Fruit fly (Drosophila melanogaster) whole organism: Measurements from ENCODE around the gene CG14537.

ENCODE experiments used
- CG8478 ChIP-seq: fragments of >200 bp; optimal IDR thresholded peaks from 2 replicates; lab custom pipeline; 2018; ENCODE audit warnings: inconsistent platforms
- Dll ChIP-seq: fragments of >200 bp; optimal IDR thresholded peaks from 2 replicates; lab custom pipeline; 2017
- EcR ChIP-seq, 2 experiments: fragments of >200 bp; optimal IDR thresholded peaks; 2 replicates each; lab custom pipeline; 2017; ENCODE audit warnings: missing biosample characterization in 2 of 2, missing genetic modification characterization in 2 of 2, missing genetic modification reagents in 2 of 2
- pan ChIP-seq: fragments of >200 bp; optimal IDR thresholded peaks from 2 replicates; lab custom pipeline; 2017
- psq ChIP-seq: fragments of >200 bp; optimal IDR thresholded peaks from 2 replicates; lab custom pipeline; 2017
- usp ChIP-seq: fragments of >200 bp; optimal IDR thresholded peaks from 2 replicates; lab custom pipeline; 2017; ENCODE audit warnings: missing biosample characterization, missing genetic modification characterization, mixed read lengths

Gene CG14537

dm6 chr2L:7813357-7813756 lies 26.9 kb upstream of the CG14537 start:
- TF ChIP-seq Dll (lab: Kevin White, UChicago) (no peak), EcR (GFP tag; optimal IDR thresholded peaks at IDR 0.05; lab: Kevin White, UChicago) (no peak), pan (lab: Kevin White, UChicago) (no peak), usp (no peak), psq (lab: Kevin White, UChicago) (no peak), CG8478 (no peak)

DNA sequence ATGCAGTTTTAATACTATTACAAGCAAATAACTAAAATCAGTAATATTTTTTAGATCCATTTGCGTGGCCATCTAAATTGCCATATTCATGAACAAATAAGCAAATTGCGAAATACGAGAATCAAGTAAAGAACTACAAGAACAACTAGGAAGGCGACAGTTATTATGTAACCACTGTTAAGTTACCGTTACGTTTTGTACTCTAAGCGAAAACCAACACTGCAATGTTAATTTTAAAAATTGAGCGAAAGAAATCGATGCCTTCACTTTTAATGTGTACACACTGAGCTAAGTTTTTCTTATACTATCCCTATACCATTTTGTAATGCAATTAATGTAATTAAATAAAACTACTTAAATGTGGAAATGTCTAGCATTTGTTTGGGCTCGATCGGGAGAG lies 19.8 kb upstream of the CG14537 start:
- TF ChIP-seq psq (lab: Kevin White, UChicago), result no peak
- no peak for TF ChIP-seq pan (lab: Kevin White, UChicago)
- no peak for TF ChIP-seq usp
- TF ChIP-seq Dll (lab: Kevin White, UChicago), result no peak
- TF ChIP-seq EcR (GFP tag; optimal IDR thresholded peaks at IDR 0.05; lab: Kevin White, UChicago), result no peak
- no peak for TF ChIP-seq CG8478

DNA sequence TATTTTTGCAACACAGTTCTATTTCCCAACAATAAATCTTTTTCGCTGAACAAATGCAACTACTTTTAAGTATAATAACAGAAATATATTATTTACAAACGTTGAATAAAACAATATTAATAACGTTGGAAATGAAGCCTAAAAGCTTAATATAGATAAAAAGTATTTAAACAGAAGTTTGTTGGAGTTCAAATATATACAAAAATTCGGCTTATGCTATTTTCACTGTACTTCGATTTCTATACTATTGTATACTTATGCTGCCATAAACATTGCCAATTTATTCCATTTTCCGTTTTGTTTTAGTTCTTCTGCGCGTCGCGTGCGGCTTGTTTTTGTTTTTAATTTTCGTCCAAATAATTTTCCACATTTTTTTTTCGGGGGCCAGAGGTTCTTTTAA lies 19.4 kb upstream of the CG14537 start, which contains the start of gene CG7115:
CG7115 (plus strand) TSS at position 301 of the 400 bp plus-strand sequence.
- TF ChIP-seq Dll (lab: Kevin White, UChicago) (no peak), CG8478 (no peak), pan (lab: Kevin White, UChicago) (no peak), EcR (GFP tag; optimal IDR thresholded peaks at IDR 0.05; lab: Kevin White, UChicago) (no peak), usp (no peak), psq (lab: Kevin White, UChicago) (no peak)

DNA sequence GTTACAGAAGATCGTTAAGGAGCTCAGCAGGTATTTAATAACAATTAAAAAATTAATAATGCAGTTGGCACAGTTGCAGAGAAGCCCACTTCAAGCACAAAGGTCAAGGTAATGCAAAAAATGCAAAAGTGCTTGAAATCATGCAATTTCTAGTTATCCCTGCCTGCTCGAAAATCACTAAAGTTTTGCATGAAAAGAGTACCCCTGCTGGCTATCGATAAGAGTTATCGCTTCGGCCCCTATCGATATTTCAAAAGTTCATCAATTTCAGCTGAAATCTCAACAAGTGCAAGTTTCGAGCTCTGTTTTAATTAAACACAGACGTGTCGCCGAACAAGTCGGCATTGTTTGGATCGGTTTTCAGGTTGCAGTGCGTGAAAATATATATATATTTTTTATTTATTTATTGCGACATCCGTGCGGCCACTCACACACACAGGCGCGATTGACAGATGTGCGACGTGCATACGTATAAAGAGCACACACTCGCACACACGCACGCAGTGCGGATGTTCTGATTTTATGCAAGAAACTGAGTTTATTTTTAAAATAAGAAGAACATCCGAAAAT lies 18.9 kb upstream of the CG14537 start:
- TF ChIP-seq Dll (lab: Kevin White, UChicago) (no peak), EcR (GFP tag; optimal IDR thresholded peaks at IDR 0.05; lab: Kevin White, UChicago) (no peak), usp (no peak), psq (lab: Kevin White, UChicago) (no peak), CG8478 (no peak), pan (lab: Kevin White, UChicago) (no peak)

DNA sequence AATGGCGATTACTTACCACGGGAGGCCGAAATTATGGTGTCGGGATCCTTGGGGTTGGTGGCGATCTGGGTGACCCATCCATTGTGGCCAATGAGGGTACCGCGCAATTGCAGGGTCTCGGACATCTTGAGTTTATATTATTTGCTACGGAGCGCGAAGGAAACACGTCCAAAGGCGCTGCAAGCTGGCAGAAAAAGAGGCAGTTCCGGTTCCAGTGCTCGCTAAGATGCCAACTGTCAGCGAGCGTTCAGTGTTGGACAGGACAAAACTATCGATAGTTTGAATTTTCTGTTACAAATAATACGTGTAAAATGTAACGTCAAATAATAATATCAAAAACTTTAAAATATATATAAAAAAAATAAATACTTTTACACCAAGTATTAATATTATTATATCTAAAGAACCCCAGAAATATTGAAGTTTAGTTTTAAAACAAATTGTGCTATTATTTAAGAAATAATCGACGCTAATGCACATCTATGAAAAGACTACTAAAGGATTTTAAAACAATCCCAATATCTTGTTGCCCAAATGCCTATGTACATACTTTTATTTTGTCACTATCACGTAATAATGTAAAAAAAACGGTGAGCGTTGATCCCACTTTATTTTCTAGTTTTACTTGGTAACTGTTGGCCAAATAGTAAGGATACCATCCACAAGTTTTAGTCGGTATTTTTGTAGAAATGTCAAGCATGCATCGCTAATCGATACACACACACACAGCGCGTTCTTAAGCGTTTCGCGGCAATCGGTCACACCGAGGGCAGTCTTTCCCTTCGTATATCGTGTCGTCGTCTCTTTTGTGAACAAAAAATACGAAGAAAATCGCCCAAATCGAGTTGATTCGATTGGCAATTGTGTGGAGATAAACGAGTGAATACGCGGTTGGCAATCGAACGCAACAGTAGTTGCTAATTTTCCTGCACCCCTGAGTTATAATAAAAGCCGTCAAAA lies 12.9 kb upstream of the CG14537 start, which contains the start of the genes Rack1 and mts:
Rack1 (minus strand) TSS at position 271 of the 960 bp plus-strand sequence.
mts (plus strand) TSS at position 606 of the 960 bp plus-strand sequence.
- TF ChIP-seq EcR (GFP tag; optimal IDR thresholded peaks at IDR 0.05; lab: Kevin White, UChicago), result no peak

DNA sequence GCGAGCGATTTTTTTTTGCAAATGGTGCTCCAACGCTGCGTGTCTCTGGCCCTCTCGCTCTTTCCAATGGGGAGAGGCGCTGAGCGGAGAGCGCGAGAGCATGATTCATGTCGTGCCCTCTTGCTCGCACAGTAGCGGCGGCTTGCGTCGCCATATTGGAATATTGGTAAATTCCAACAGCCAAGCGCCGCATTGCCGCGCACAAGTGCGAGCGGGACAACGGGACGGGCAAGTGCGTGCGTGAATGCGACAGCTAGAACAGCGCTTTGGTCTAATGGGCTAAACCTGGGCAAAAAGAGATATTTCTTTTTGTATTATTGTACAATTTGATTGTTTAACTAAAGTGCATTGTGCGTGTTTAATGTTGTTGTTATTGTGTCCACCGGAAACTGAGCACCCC lies 12.0 kb upstream of the CG14537 start:
- peak; percentile 95 for TF ChIP-seq CG8478
- TF ChIP-seq Dll (lab: Kevin White, UChicago), result no peak

- TF ChIP-seq CG8478, result no peak
- no peak for TF ChIP-seq EcR (GFP tag; optimal IDR thresholded peaks at IDR 0.05; lab: Kevin White, UChicago)
- no peak for TF ChIP-seq psq (lab: Kevin White, UChicago)
- TF ChIP-seq Dll (lab: Kevin White, UChicago), result no peak
These were observed 11.4 kb upstream of the CG14537 start for dm6 chr2L:7828901-7829300.

- TF ChIP-seq psq (lab: Kevin White, UChicago) (no peak), CG8478 (no peak), pan (lab: Kevin White, UChicago) (no peak), Dll (lab: Kevin White, UChicago) (no peak), EcR (GFP tag; optimal IDR thresholded peaks at IDR 0.05; lab: Kevin White, UChicago) (no peak), usp (no peak)
These were observed 7.0 kb upstream of the CG14537 start for dm6 chr2L:7833238-7833637.

dm6 chr2L:7833650-7834049 lies 6.6 kb upstream of the CG14537 start:
- TF ChIP-seq psq (lab: Kevin White, UChicago), result no peak
- no peak for TF ChIP-seq CG8478
- no peak for TF ChIP-seq usp
- TF ChIP-seq pan (lab: Kevin White, UChicago), result no peak
- TF ChIP-seq EcR (GFP tag; optimal IDR thresholded peaks at IDR 0.05; lab: Kevin White, UChicago), result no peak
- no peak for TF ChIP-seq Dll (lab: Kevin White, UChicago)

DNA sequence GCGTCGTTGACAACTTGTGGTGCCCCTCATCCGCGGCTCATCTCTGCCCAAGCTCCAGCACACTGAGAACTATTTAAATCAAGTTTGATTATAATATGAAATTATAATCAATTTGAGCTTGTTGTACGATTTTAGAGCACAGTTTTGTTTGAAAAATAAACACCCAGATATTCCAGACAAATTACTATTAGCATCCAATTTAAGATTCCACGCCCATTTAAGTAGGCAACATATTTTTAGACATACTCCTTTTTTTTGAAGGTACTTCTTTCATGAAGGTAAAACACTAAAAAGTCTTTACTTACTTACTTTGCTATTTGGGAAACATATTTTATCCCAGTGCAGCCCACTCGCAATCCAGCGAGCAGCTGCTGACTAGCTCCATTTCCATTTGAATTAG lies 2.2 kb upstream of the CG14537 start:
- TF ChIP-seq usp, result no peak
- TF ChIP-seq CG8478, result no peak
- TF ChIP-seq psq (lab: Kevin White, UChicago), result no peak
- no peak for TF ChIP-seq EcR (GFP tag; optimal IDR thresholded peaks at IDR 0.05; lab: Kevin White, UChicago)
- no peak for TF ChIP-seq Dll (lab: Kevin White, UChicago)
- TF ChIP-seq pan (lab: Kevin White, UChicago), result no peak

DNA sequence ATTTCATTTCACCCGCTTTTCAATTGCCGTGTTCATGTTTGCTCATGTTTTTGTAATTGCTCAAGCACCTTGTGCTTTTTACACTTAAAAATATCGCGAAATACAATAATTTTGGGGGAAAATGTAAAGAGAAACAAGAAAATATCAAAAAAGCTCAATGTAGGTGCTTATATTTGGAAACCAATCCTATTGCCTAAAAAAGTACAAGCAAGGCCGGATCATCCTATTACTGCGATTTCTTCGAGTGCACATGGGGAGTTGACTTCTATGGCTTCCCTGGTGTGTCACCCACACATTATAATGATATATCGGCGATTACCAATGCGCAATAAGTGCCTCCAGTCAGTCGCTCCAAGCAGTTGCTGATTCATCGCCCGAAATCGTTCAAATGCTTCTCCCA lies 992 bp downstream of the CG14537 start:
- TF ChIP-seq pan (lab: Kevin White, UChicago), result no peak
- TF ChIP-seq psq (lab: Kevin White, UChicago), result no peak

dm6 chr2L:7849472-7849871 lies 9.2 kb downstream of the CG14537 start:
- TF ChIP-seq pan (lab: Kevin White, UChicago), result no peak
- no peak for TF ChIP-seq CG8478
- TF ChIP-seq Dll (lab: Kevin White, UChicago), result no peak
- TF ChIP-seq psq (lab: Kevin White, UChicago), result no peak
- TF ChIP-seq EcR (GFP tag; optimal IDR thresholded peaks at IDR 0.05; lab: Kevin White, UChicago), result no peak
